Worm (Caenorhabditis elegans) whole organism, L4 larva: ENCODE data around the gene emre-1.

Experiments
- F49E8.2 ChIP-seq: sonication (generic microtip); optimal IDR thresholded peaks from 2 replicates; lab custom pipeline; 2016; ENCODE audit warnings: missing compliant biosample characterization, mild to moderate bottlenecking, missing genetic modification characterization, borderline replicate concordance
- T20F7.1 ChIP-seq: fragments of 200-800 bp; sonication (Bioruptor generic); optimal IDR thresholded peaks from 2 replicates; lab custom pipeline; 2018; ENCODE audit warnings: mild to moderate bottlenecking, missing genetic modification characterization, missing compliant biosample characterization
- ZK337.2 ChIP-seq: fragments of 200-800 bp; sonication (Bioruptor generic); IDR thresholded peaks from 2 replicates; pipeline ENCODE4 v1.3.6; 2022; ENCODE audit warnings: missing genetic modification reagents, missing genetic modification characterization, missing compliant biosample characterization
- arid-1 ChIP-seq: fragments of 200-800 bp; sonication (Bioruptor generic); conservative IDR thresholded peaks from 2 replicates; pipeline ENCODE4 v1.3.6; 2022; ENCODE audit warnings: missing genetic modification reagents, missing genetic modification characterization, missing compliant biosample characterization
- ceh-20 ChIP-seq: fragments of 200-800 bp; sonication (Bioruptor generic); IDR thresholded peaks from 2 replicates; pipeline ENCODE4 v1.3.6; 2022; ENCODE audit warnings: missing genetic modification reagents, missing genetic modification characterization, missing compliant biosample characterization
- ceh-28 ChIP-seq: fragments of 150-350 bp; optimal IDR thresholded peaks from 2 replicates; lab custom pipeline; 2014; ENCODE audit warnings: missing biosample characterization, missing genetic modification reagents, missing genetic modification characterization
- ceh-32 ChIP-seq: sonication (generic microtip); optimal IDR thresholded peaks from 2 replicates; lab custom pipeline; 2016; ENCODE audit warnings: mild to moderate bottlenecking, missing genetic modification characterization, missing compliant biosample characterization; ENCODE audit not compliant: poor library complexity
- ces-1 ChIP-seq: fragments of 150-350 bp; sonication (generic microtip); optimal IDR thresholded peaks from 4 replicates; lab custom pipeline; 2014; ENCODE audit warnings: missing biosample characterization, missing genetic modification reagents, missing genetic modification characterization
- daf-12 ChIP-seq: fragments of 150-350 bp; optimal IDR thresholded peaks from 2 replicates; lab custom pipeline; 2014; ENCODE audit warnings: missing biosample characterization, missing genetic modification reagents, missing genetic modification characterization
- daf-16 ChIP-seq, 3 experiments: sonication (generic microtip); optimal IDR thresholded peaks; 2 replicates each; lab custom pipeline; 2016 to 2017; ENCODE audit warnings: missing genetic modification characterization in 3 of 3, missing genetic modification reagents in 3 of 3, mild to moderate bottlenecking in 2 of 3, missing compliant biosample characterization in 2 of 3, missing biosample characterization in 1 of 3, moderate library complexity in 1 of 3
- dmd-6 ChIP-seq: fragments of 200-800 bp; sonication (Bioruptor generic); IDR thresholded peaks from 2 replicates; pipeline ENCODE4 v1.3.6; 2022; ENCODE audit warnings: missing genetic modification reagents, missing genetic modification characterization, missing compliant biosample characterization
- dpl-1 ChIP-seq: fragments of 150-350 bp; optimal IDR thresholded peaks from 2 replicates; lab custom pipeline; 2014; ENCODE audit warnings: missing biosample characterization, missing genetic modification reagents, missing genetic modification characterization
- egl-43 ChIP-seq: fragments of 200-800 bp; sonication (Bioruptor generic); IDR thresholded peaks from 2 replicates; pipeline ENCODE4 v1.3.6; 2022; ENCODE audit warnings: missing genetic modification reagents, missing genetic modification characterization, missing compliant biosample characterization
- hlh-11 ChIP-seq: fragments of 200-800 bp; sonication (Bioruptor generic); optimal IDR thresholded peaks from 2 replicates; lab custom pipeline; 2018; ENCODE audit warnings: mild to moderate bottlenecking, missing genetic modification characterization, missing compliant biosample characterization
- hlh-30 ChIP-seq: sonication (generic microtip); optimal IDR thresholded peaks from 2 replicates; lab custom pipeline; 2017; ENCODE audit warnings: antibody characterized with exemption, mild to moderate bottlenecking, missing genetic modification characterization, missing compliant biosample characterization; ENCODE audit not compliant: insufficient read depth
- hmg-1.1 ChIP-seq: fragments of 200-800 bp; sonication (Bioruptor generic); IDR thresholded peaks from 2 replicates; pipeline ENCODE4 v1.3.6; 2022; ENCODE audit warnings: missing genetic modification reagents, missing genetic modification characterization, missing compliant biosample characterization
- jun-1 ChIP-seq: fragments of 150-350 bp; optimal IDR thresholded peaks from 2 replicates; lab custom pipeline; 2014; ENCODE audit warnings: missing biosample characterization, missing genetic modification reagents, missing genetic modification characterization
- lim-7 ChIP-seq: fragments of 200-800 bp; sonication (Bioruptor generic); IDR thresholded peaks from 2 replicates; pipeline ENCODE4 v1.3.6; 2022; ENCODE audit warnings: missing genetic modification characterization, missing compliant biosample characterization
- lin-13 ChIP-seq: fragments of 150-350 bp; optimal IDR thresholded peaks from 2 replicates; lab custom pipeline; 2014; ENCODE audit warnings: missing biosample characterization, missing genetic modification reagents, missing genetic modification characterization
- lin-15B ChIP-seq: fragments of 150-350 bp; sonication (generic microtip); optimal IDR thresholded peaks from 3 replicates; lab custom pipeline; 2014; ENCODE audit warnings: missing biosample characterization, missing genetic modification characterization
- lin-29 ChIP-seq: fragments of 200-800 bp; sonication (Bioruptor generic); IDR thresholded peaks from 2 replicates; pipeline ENCODE4 v1.3.6; 2022; ENCODE audit warnings: missing genetic modification reagents, missing genetic modification characterization, missing compliant biosample characterization
- lin-38 ChIP-seq: fragments of 200-800 bp; sonication (Bioruptor generic); IDR thresholded peaks from 2 replicates; pipeline ENCODE4 v1.3.6; 2022; ENCODE audit warnings: missing genetic modification reagents, missing genetic modification characterization, missing compliant biosample characterization
- lin-39 ChIP-seq: fragments of 150-350 bp; optimal IDR thresholded peaks from 2 replicates; lab custom pipeline; 2014; ENCODE audit warnings: missing biosample characterization, missing genetic modification reagents, missing genetic modification characterization
- lir-3 ChIP-seq: sonication (generic microtip); optimal IDR thresholded peaks from 2 replicates; lab custom pipeline; 2016; ENCODE audit warnings: mild to moderate bottlenecking, missing genetic modification characterization, missing compliant biosample characterization
- lsy-2 ChIP-seq, 2 experiments: fragments of 150-350 bp in 1 of 2; sonication (generic microtip) in 1 of 2; optimal IDR thresholded peaks; 2 replicates each; lab custom pipeline; 2014 to 2017; ENCODE audit warnings: missing biosample characterization in 2 of 2, missing genetic modification characterization in 2 of 2
- mxl-2 ChIP-seq: fragments of 200-800 bp; sonication (Bioruptor generic); conservative IDR thresholded peaks from 2 replicates; pipeline ENCODE4 v1.3.6; 2022; ENCODE audit warnings: missing genetic modification reagents, missing genetic modification characterization, missing compliant biosample characterization
- mxl-3 ChIP-seq: fragments of 200-800 bp; sonication (Bioruptor generic); optimal IDR thresholded peaks from 2 replicates; lab custom pipeline; 2018; ENCODE audit warnings: mild to moderate bottlenecking, missing genetic modification characterization, missing compliant biosample characterization
- nhr-102 ChIP-seq: sonication (generic microtip); optimal IDR thresholded peaks from 2 replicates; lab custom pipeline; 2016; ENCODE audit warnings: mild to moderate bottlenecking, missing genetic modification characterization, moderate library complexity, missing compliant biosample characterization
- nhr-11 ChIP-seq: fragments of 150-350 bp; optimal IDR thresholded peaks from 2 replicates; lab custom pipeline; 2014; ENCODE audit warnings: missing biosample characterization, missing genetic modification characterization
- nhr-28 ChIP-seq: fragments of 150-350 bp; optimal IDR thresholded peaks from 2 replicates; lab custom pipeline; 2014; ENCODE audit warnings: missing biosample characterization, missing genetic modification characterization
- nhr-48 ChIP-seq: sonication (generic microtip); optimal IDR thresholded peaks from 2 replicates; lab custom pipeline; 2016; ENCODE audit warnings: mild to moderate bottlenecking, missing genetic modification characterization, missing compliant biosample characterization
- nhr-6 ChIP-seq: fragments of 150-350 bp; optimal IDR thresholded peaks from 2 replicates; lab custom pipeline; 2014; ENCODE audit warnings: missing biosample characterization, missing genetic modification characterization
- nhr-77 ChIP-seq: fragments of 150-350 bp; optimal IDR thresholded peaks from 2 replicates; lab custom pipeline; 2014; ENCODE audit warnings: missing biosample characterization, missing genetic modification characterization
- php-3 ChIP-seq: fragments of 200-800 bp; sonication (Bioruptor generic); IDR thresholded peaks from 2 replicates; pipeline ENCODE4 v1.3.6; 2022; ENCODE audit warnings: missing genetic modification reagents, missing genetic modification characterization, missing compliant biosample characterization
- pqm-1 ChIP-seq: sonication (generic microtip); optimal IDR thresholded peaks from 2 replicates; lab custom pipeline; 2017; ENCODE audit warnings: missing biosample characterization, missing genetic modification characterization
- rbr-2 ChIP-seq: sonication (generic microtip); optimal IDR thresholded peaks from 2 replicates; lab custom pipeline; 2016; ENCODE audit warnings: missing genotype, missing genetic modification characterization, missing compliant biosample characterization
- saeg-2 ChIP-seq: fragments of 200-800 bp; sonication (Bioruptor generic); IDR thresholded peaks from 2 replicates; pipeline ENCODE4 v1.3.6; 2022; ENCODE audit warnings: missing genetic modification reagents, missing genetic modification characterization, missing compliant biosample characterization
- set-16 ChIP-seq: fragments of 200-800 bp; sonication (Bioruptor generic); IDR thresholded peaks from 2 replicates; pipeline ENCODE4 v1.3.6; 2022; ENCODE audit warnings: missing genetic modification reagents, missing genetic modification characterization, missing compliant biosample characterization
- skn-1 ChIP-seq: fragments of 150-350 bp; optimal IDR thresholded peaks from 2 replicates; lab custom pipeline; 2014; ENCODE audit warnings: missing biosample characterization, missing genetic modification characterization
- snpc-1.2 ChIP-seq: fragments of 200-800 bp; sonication (Bioruptor generic); IDR thresholded peaks from 2 replicates; pipeline ENCODE4 v1.3.6; 2022; ENCODE audit warnings: missing genetic modification reagents, missing genetic modification characterization, missing compliant biosample characterization
- snpc-4 ChIP-seq: fragments of 150-350 bp; optimal IDR thresholded peaks from 2 replicates; lab custom pipeline; 2014; ENCODE audit warnings: missing biosample characterization, missing genetic modification characterization
- spr-3 ChIP-seq: fragments of 200-800 bp; sonication (Bioruptor generic); optimal IDR thresholded peaks from 2 replicates; lab custom pipeline; 2018; ENCODE audit warnings: mild to moderate bottlenecking, missing genetic modification characterization, missing compliant biosample characterization
- unc-39 ChIP-seq: sonication (generic microtip); optimal IDR thresholded peaks from 2 replicates; lab custom pipeline; 2017; ENCODE audit warnings: missing biosample characterization, missing genetic modification characterization
- unc-62 ChIP-seq, 3 experiments: fragments of 150-350 bp in 1 of 3; sonication (generic microtip); optimal IDR thresholded peaks in 2 of 3; peaks in 1 of 3; 1 replicate in 1 of 3; 2 replicates in 2 of 3; lab custom pipeline; 2014 to 2017; ENCODE audit warnings: missing biosample characterization in 3 of 3, missing genetic modification characterization in 3 of 3, missing genetic modification reagents in 3 of 3, missing genotype in 1 of 3
- zfp-2 ChIP-seq: sonication (generic microtip); optimal IDR thresholded peaks from 2 replicates; lab custom pipeline; 2016; ENCODE audit warnings: mild to moderate bottlenecking, missing genetic modification characterization, missing compliant biosample characterization
- zip-11 ChIP-seq: fragments of 200-800 bp; sonication (Bioruptor generic); IDR thresholded peaks from 2 replicates; pipeline ENCODE4 v1.3.6; 2022; ENCODE audit warnings: missing genetic modification characterization, missing compliant biosample characterization
- zip-2 ChIP-seq: fragments of 150-350 bp; optimal IDR thresholded peaks from 2 replicates; lab custom pipeline; 2014; ENCODE audit warnings: missing biosample characterization, missing genetic modification characterization

The emre-1 gene

ce11 chrX:14978756-14979155, 732 bp upstream of the emre-1 start (continued):
- TF ChIP-seq hmg-1.1 (GFP tag; lab: Robert Waterston, UW) (no peak), jun-1 (tag; lab: Kevin White, UChicago) (no peak), lsy-2 (tag; optimal IDR thresholded peaks at IDR 0.05; lab: Kevin White, UChicago) (peak in 1 of 2 experiments; percentile 64), lin-29 (GFP tag; lab: Robert Waterston, UW) (no peak), set-16 (GFP tag; lab: Robert Waterston, UW) (no peak), daf-12 (tag; lab: Kevin White, UChicago) (no peak), nhr-77 (no peak), lin-13 (peak; percentile 58), zfp-2 (tag; lab: Kevin White, UChicago) (no peak)
- TF ChIP-seq, all 104 proteins: peak for 15

ce11 chrX:14981620-14982019, 2.1 kb downstream of the emre-1 start:
- TF ChIP-seq pqm-1 (tag; lab: Kevin White, UChicago) (peak; percentile 30), php-3 (0 out of 2 replicates have a peak, but pooled peaks have one; percentile 38), lin-38 (GFP tag; lab: Robert Waterston, UW) (peak; percentile 55), dmd-6 (GFP tag; lab: Robert Waterston, UW) (peak; percentile 55), T20F7.1 (peak; percentile 2)

- no peak for TF ChIP-seq arid-1
- TF ChIP-seq ceh-32 = no peak
- TF ChIP-seq nhr-11 (tag; lab: Kevin White, UChicago) = no peak
- peak; percentile 62 for TF ChIP-seq lin-38 (GFP tag; lab: Robert Waterston, UW)
- TF ChIP-seq rbr-2 (tag; lab: Kevin White, UChicago) = no peak
- TF ChIP-seq skn-1 = no peak
- no peak for TF ChIP-seq ceh-20
- no peak for TF ChIP-seq snpc-4 (tag; lab: Kevin White, UChicago)
- TF ChIP-seq ZK337.2 (GFP tag; lab: Robert Waterston, UW) = no peak
- no peak for TF ChIP-seq nhr-6
- no peak for TF ChIP-seq lim-7 (GFP tag; lab: Robert Waterston, UW)
- no peak for TF ChIP-seq nhr-28 (tag; lab: Kevin White, UChicago)
- no peak for TF ChIP-seq lin-39 (tag; lab: Kevin White, UChicago)
- TF ChIP-seq hlh-30 = peak; percentile 37
- TF ChIP-seq hmg-1.1 (GFP tag; lab: Robert Waterston, UW) = no peak
- TF ChIP-seq unc-62 (GFP tag; optimal IDR thresholded peaks at IDR 0.05 in 1 of 2; lab: Kevin White, UChicago) = peak in 1 of 2 experiments; percentile 79
- TF ChIP-seq unc-62 (tag; optimal IDR thresholded peaks at IDR 0.05; lab: Kevin White, UChicago) = no peak
- TF ChIP-seq lsy-2 (tag; optimal IDR thresholded peaks at IDR 0.05; lab: Kevin White, UChicago) = no peak
- TF ChIP-seq mxl-2 (GFP tag; lab: Robert Waterston, UW) = no peak
- no peak for TF ChIP-seq unc-39 (tag; lab: Kevin White, UChicago)
- TF ChIP-seq nhr-48 (tag; lab: Kevin White, UChicago) = no peak
- TF ChIP-seq ceh-28 (tag; lab: Kevin White, UChicago) = no peak
- no peak for TF ChIP-seq lin-15B (tag; lab: Kevin White, UChicago)
- no peak for TF ChIP-seq egl-43 (GFP tag; lab: Robert Waterston, UW)
- TF ChIP-seq spr-3 (GFP tag; lab: Kevin White, UChicago) = no peak
Measured at ce11 chrX:14982525-14982924, 3.0 kb downstream of the emre-1 start, which contains the start of gene plp-2. plp-2 (minus strand) TSS chrX:14982804.

- TF ChIP-seq nhr-6 (peak; percentile 88), daf-16 (GFP tag; optimal IDR thresholded peaks at IDR 0.05; lab: Kevin White, UChicago) (peak in 1 of 2 experiments; percentile 37), daf-16 (tag; optimal IDR thresholded peaks at IDR 0.05; lab: Kevin White, UChicago) (peak; percentile 95), nhr-102 (peak; percentile 45), lir-3 (no peak), zip-11 (GFP tag; lab: Robert Waterston, UW) (no peak), lin-15B (tag; lab: Kevin White, UChicago) (no peak), lsy-2 (tag; optimal IDR thresholded peaks at IDR 0.05; lab: Kevin White, UChicago) (peak in 1 of 2 experiments; percentile 78), nhr-28 (tag; lab: Kevin White, UChicago) (peak; percentile 55), F49E8.2 (no peak), ces-1 (GFP tag; lab: Kevin White, UChicago) (no peak), hlh-11 (tag; lab: Kevin White, UChicago) (peak; percentile 81), mxl-3 (GFP tag; lab: Kevin White, UChicago) (peak; percentile 62), dpl-1 (GFP tag; lab: Kevin White, UChicago) (peak; percentile 45), zip-2 (tag; lab: Kevin White, UChicago) (no peak), saeg-2 (GFP tag; lab: Robert Waterston, UW) (no peak), snpc-1.2 (GFP tag; lab: Robert Waterston, UW) (no peak)
Measured at ce11 chrX:14983274-14983673, 3.8 kb downstream of the emre-1 start, which contains the start of gene rbg-1. rbg-1 (plus strand) TSS chrX:14983533.
